Fruit fly (Drosophila melanogaster) whole organism, embryonic: Measurements from ENCODE around the gene CG6168.

Experiments used
- Atf6 ChIP-seq: fragments of 200-800 bp; sonication (Bioruptor generic); IDR thresholded peaks from 2 replicates; pipeline ENCODE4 v1.3.6; 2022; ENCODE audit warnings: missing biosample characterization, missing genetic modification characterization
- Awh ChIP-seq: fragments of 200-800 bp; sonication (Bioruptor generic); IDR thresholded peaks from 2 replicates; pipeline ENCODE4, ENCODE4 v1.3.6; 2022; ENCODE audit warnings: missing biosample characterization, missing genetic modification characterization
- B-H2 ChIP-seq: fragments of 200-800 bp; sonication (Bioruptor generic); optimal IDR thresholded peaks from 2 replicates; lab custom pipeline; 2018; ENCODE audit warnings: missing biosample characterization, mild to moderate bottlenecking, missing genetic modification characterization
- CG1024 ChIP-seq: fragments of 200-800 bp; sonication (Bioruptor generic); IDR thresholded peaks from 2 replicates; pipeline ENCODE4 v1.3.6; 2022; ENCODE audit warnings: missing biosample characterization, missing genetic modification characterization
- CG12391 ChIP-seq: fragments of 200-800 bp; sonication (Bioruptor generic); optimal IDR thresholded peaks from 3 replicates; lab custom pipeline; 2018; ENCODE audit warnings: missing biosample characterization, mild to moderate bottlenecking, missing genetic modification characterization, moderate library complexity
- CG14667 ChIP-seq: fragments of 200-800 bp; sonication (Bioruptor generic); IDR thresholded peaks from 2 replicates; pipeline ENCODE4 v1.3.6; 2022; ENCODE audit warnings: missing biosample characterization, missing genetic modification characterization
- CG15696 ChIP-seq: fragments of 200-800 bp; sonication (Bioruptor generic); optimal IDR thresholded peaks from 2 replicates; lab custom pipeline; 2019; ENCODE audit warnings: missing biosample characterization, mild to moderate bottlenecking, missing genetic modification characterization, moderate library complexity
- CG16813 ChIP-seq: fragments of 200-800 bp; sonication (Bioruptor generic); IDR thresholded peaks from 3 replicates; pipeline ENCODE4 v1.3.6; 2022; ENCODE audit warnings: missing biosample characterization, missing genetic modification characterization; ENCODE audit not compliant: partially characterized antibody
- CG17186 ChIP-seq: fragments of 200-800 bp; sonication (Bioruptor generic); optimal IDR thresholded peaks from 3 replicates; lab custom pipeline; 2017; ENCODE audit warnings: missing biosample characterization, missing genetic modification reagents, missing genetic modification characterization
- CG18476 ChIP-seq: fragments of 200-800 bp; sonication (Bioruptor generic); optimal IDR thresholded peaks from 2 replicates; lab custom pipeline; 2016; ENCODE audit warnings: missing biosample characterization, mild to moderate bottlenecking, missing genetic modification characterization
- CG6765 ChIP-seq: fragments of 200-800 bp; sonication (Bioruptor generic); optimal IDR thresholded peaks from 3 replicates; lab custom pipeline; 2017; ENCODE audit warnings: missing biosample characterization, mild to moderate bottlenecking, missing genetic modification characterization
- CG7745 ChIP-seq: fragments of 200-800 bp; sonication (Bioruptor generic); optimal IDR thresholded peaks from 2 replicates; lab custom pipeline; 2018; ENCODE audit warnings: missing biosample characterization, mild to moderate bottlenecking, missing genetic modification characterization, moderate library complexity
- CG7839 ChIP-seq: fragments of 200-800 bp; sonication (Bioruptor generic); optimal IDR thresholded peaks from 3 replicates; lab custom pipeline; 2018; ENCODE audit warnings: missing biosample characterization, mild to moderate bottlenecking, missing genetic modification characterization, moderate library complexity
- CG8089 ChIP-seq: fragments of 200-800 bp; sonication (Bioruptor generic); optimal IDR thresholded peaks from 3 replicates; lab custom pipeline; 2016; ENCODE audit warnings: missing biosample characterization, missing genetic modification characterization
- CG8944 ChIP-seq: fragments of 200-800 bp; sonication (Bioruptor generic); optimal IDR thresholded peaks from 3 replicates; lab custom pipeline; 2016; ENCODE audit warnings: missing biosample characterization, missing genetic modification characterization
- CG9609 ChIP-seq: fragments of 200-800 bp; sonication (Bioruptor generic); optimal IDR thresholded peaks from 3 replicates; lab custom pipeline; 2016; ENCODE audit warnings: missing biosample characterization, missing genetic modification characterization
- CG9932 ChIP-seq: fragments of 200-800 bp; sonication (Bioruptor generic); IDR thresholded peaks from 2 replicates; pipeline ENCODE4 v1.3.6; 2022; ENCODE audit warnings: missing biosample characterization, missing genetic modification characterization
- D19A ChIP-seq: fragments of 200-800 bp; optimal IDR thresholded peaks from 3 replicates; lab custom pipeline; 2019; ENCODE audit warnings: missing biosample characterization, mild to moderate bottlenecking, missing genetic modification characterization, moderate library complexity
- Dad ChIP-seq: fragments of 200-800 bp; sonication (Bioruptor generic); optimal IDR thresholded peaks from 3 replicates; lab custom pipeline; 2016; ENCODE audit warnings: missing biosample characterization, missing genetic modification characterization
- Deaf1 ChIP-seq: fragments of 200-800 bp; optimal IDR thresholded peaks from 3 replicates; lab custom pipeline; 2019; ENCODE audit warnings: missing biosample characterization, mild to moderate bottlenecking, missing genetic modification characterization, moderate library complexity
- Drgx ChIP-seq: fragments of 200-800 bp; sonication (Bioruptor generic); IDR thresholded peaks from 2 replicates; pipeline ENCODE4 v1.3.6; 2022; ENCODE audit warnings: missing biosample characterization, missing genetic modification characterization
- HLH3B ChIP-seq: fragments of 200-800 bp; sonication (Bioruptor generic); IDR thresholded peaks from 2 replicates; pipeline ENCODE4 v1.3.6; 2022; ENCODE audit warnings: missing biosample characterization, missing genetic modification characterization
- Hmx ChIP-seq: fragments of 200-800 bp; sonication (Bioruptor generic); optimal IDR thresholded peaks from 2 replicates; lab custom pipeline; 2016; ENCODE audit warnings: missing biosample characterization, missing genetic modification characterization
- Hr39 ChIP-seq: fragments of >200 bp; optimal IDR thresholded peaks from 2 replicates; lab custom pipeline; 2017
- MESR4 ChIP-seq: fragments of 200-800 bp; sonication (Bioruptor generic); optimal IDR thresholded peaks from 2 replicates; lab custom pipeline; 2018; ENCODE audit warnings: missing biosample characterization, mild to moderate bottlenecking, missing genetic modification characterization, moderate library complexity
- MTF-1 ChIP-seq: fragments of 200-800 bp; sonication (Bioruptor generic); optimal IDR thresholded peaks from 2 replicates; lab custom pipeline; 2018; ENCODE audit warnings: missing biosample characterization, mild to moderate bottlenecking, missing genetic modification characterization, borderline replicate concordance
- Med ChIP-seq: fragments of 200-800 bp; sonication (Bioruptor generic); peaks from one replicate; lab custom pipeline; 2016; ENCODE audit warnings: missing biosample characterization, missing genetic modification characterization, mild to moderate bottlenecking, inconsistent platforms, moderate library complexity
- Meics ChIP-seq: fragments of 200-800 bp; sonication (Bioruptor generic); optimal IDR thresholded peaks from 2 replicates; lab custom pipeline; 2017; ENCODE audit warnings: missing biosample characterization, mild to moderate bottlenecking, missing genetic modification characterization
- NK7.1 ChIP-seq: fragments of 200-800 bp; sonication (Bioruptor generic); optimal IDR thresholded peaks from 3 replicates; lab custom pipeline; 2016; ENCODE audit warnings: missing biosample characterization, missing genetic modification characterization
- Neu2 ChIP-seq: fragments of 200-800 bp; sonication (Bioruptor generic); optimal IDR thresholded peaks from 3 replicates; lab custom pipeline; 2016; ENCODE audit warnings: missing biosample characterization, missing genetic modification characterization, borderline replicate concordance
- Pdp1 ChIP-seq, 2 experiments: fragments of 200-800 bp; sonication (Bioruptor generic); optimal IDR thresholded peaks; 3 replicates each; lab custom pipeline; 2016; ENCODE audit warnings: missing biosample characterization in 2 of 2, missing genetic modification characterization in 2 of 2, mild to moderate bottlenecking in 1 of 2, moderate library complexity in 1 of 2
- Poxn ChIP-seq: fragments of 200-800 bp; sonication (Bioruptor generic); IDR thresholded peaks from 2 replicates; pipeline ENCODE4 v1.3.6; 2022; ENCODE audit warnings: missing biosample characterization, missing genetic modification characterization
- Stat92E ChIP-seq, 3 experiments: fragments of >200 bp in 2 of 3; fragments of 200-800 bp in 1 of 3; sonication (Bioruptor generic) in 1 of 3; optimal IDR thresholded peaks; 2 replicates each; lab custom pipeline; 2017 to 2019; ENCODE audit warnings: missing biosample characterization in 3 of 3, missing genetic modification characterization in 3 of 3, mild to moderate bottlenecking in 1 of 3, moderate library complexity in 1 of 3
- abd-A ChIP-seq: fragments of 200-800 bp; sonication (Bioruptor generic); optimal IDR thresholded peaks from 3 replicates; lab custom pipeline; 2019; ENCODE audit warnings: missing biosample characterization, mild to moderate bottlenecking, missing genetic modification characterization, moderate library complexity
- al ChIP-seq: fragments of 200-800 bp; sonication (Bioruptor generic); IDR thresholded peaks from 2 replicates; pipeline ENCODE4 v1.3.6; 2022; ENCODE audit warnings: missing biosample characterization, missing genetic modification characterization
- bab2 ChIP-seq: fragments of 200-800 bp; sonication (Bioruptor generic); optimal IDR thresholded peaks from 2 replicates; lab custom pipeline; 2016; ENCODE audit warnings: missing biosample characterization, missing genetic modification characterization
- en ChIP-seq: fragments of 200-800 bp; sonication (Bioruptor generic); optimal IDR thresholded peaks from 2 replicates; lab custom pipeline; 2016; ENCODE audit warnings: missing biosample characterization, missing genetic modification characterization
- gce ChIP-seq: fragments of 200-800 bp; sonication (Bioruptor generic); IDR thresholded peaks from 3 replicates; pipeline ENCODE4 v1.3.6; 2022; ENCODE audit warnings: missing biosample characterization, missing genetic modification characterization
- ham ChIP-seq: fragments of 200-800 bp; sonication (Bioruptor generic); IDR thresholded peaks from 2 replicates; pipeline ENCODE4 v1.3.6; 2022; ENCODE audit warnings: missing biosample characterization, missing genetic modification characterization
- nerfin-1 ChIP-seq: fragments of 200-800 bp; sonication (Bioruptor generic); optimal IDR thresholded peaks from 3 replicates; lab custom pipeline; 2019; ENCODE audit warnings: missing biosample characterization, mild to moderate bottlenecking, missing genetic modification characterization, moderate library complexity
- pb ChIP-seq: fragments of 200-800 bp; sonication (Bioruptor generic); optimal IDR thresholded peaks from 3 replicates; lab custom pipeline; 2016; ENCODE audit warnings: missing biosample characterization, missing genetic modification characterization
- pita ChIP-seq: fragments of 200-800 bp; sonication (Bioruptor generic); optimal IDR thresholded peaks from 2 replicates; lab custom pipeline; 2017; ENCODE audit warnings: missing biosample characterization, mild to moderate bottlenecking, missing genetic modification characterization
- scrt ChIP-seq: fragments of 200-800 bp; sonication (Bioruptor generic); optimal IDR thresholded peaks from 2 replicates; lab custom pipeline; 2018; ENCODE audit warnings: missing biosample characterization, mild to moderate bottlenecking, missing genetic modification characterization, moderate library complexity
- sima ChIP-seq: fragments of 200-800 bp; sonication (Bioruptor generic); optimal IDR thresholded peaks from 2 replicates; lab custom pipeline; 2016; ENCODE audit warnings: missing biosample characterization, missing genetic modification characterization
- sna ChIP-seq: fragments of 200-800 bp; sonication (Bioruptor generic); IDR thresholded peaks from 2 replicates; pipeline ENCODE4 v1.3.6; 2022; ENCODE audit warnings: missing biosample characterization, missing genetic modification characterization; ENCODE audit not compliant: partially characterized antibody
- sr ChIP-seq: fragments of 200-800 bp; sonication (Bioruptor generic); IDR thresholded peaks from 3 replicates; pipeline ENCODE4 v1.3.6; 2022; ENCODE audit warnings: missing biosample characterization, missing genetic modification characterization
- twi ChIP-seq: fragments of 200-800 bp; optimal IDR thresholded peaks from 2 replicates; lab custom pipeline; 2019; ENCODE audit warnings: missing biosample characterization, mild to moderate bottlenecking, missing genetic modification characterization, moderate library complexity
- unc-4 ChIP-seq: fragments of 200-800 bp; sonication (Bioruptor generic); IDR thresholded peaks from 2 replicates; pipeline ENCODE4 v1.3.6; 2022; ENCODE audit warnings: missing biosample characterization, missing genetic modification characterization; ENCODE audit not compliant: partially characterized antibody
- wor ChIP-seq: fragments of 200-800 bp; sonication (Bioruptor generic); IDR thresholded peaks from 2 replicates; pipeline ENCODE4 v1.3.6; 2022; ENCODE audit warnings: missing biosample characterization, missing genetic modification characterization
- zfh2 ChIP-seq: fragments of 200-800 bp; sonication (Bioruptor generic); optimal IDR thresholded peaks from 2 replicates; lab custom pipeline; 2016; ENCODE audit warnings: missing biosample characterization, missing genetic modification characterization

The CG6168 gene

dm6 chr3L:11318532-11319170 lies 2.9 kb downstream of the CG6168 start (continued):
- TF ChIP-seq CG6765 (GFP tag; lab: Kevin White, UChicago) (peak; percentile 48), gce (peak; percentile 92), Pdp1 (GFP tag; optimal IDR thresholded peaks at IDR 0.05; lab: Kevin White, UChicago) (peak; percentile 83 to 88), wor (GFP tag; lab: Robert Waterston, UW) (peak; percentile 71), HLH3B (peak; percentile 90), CG16813 (GFP tag; lab: Robert Waterston, UW) (no peak), CG12391 (tag; lab: Kevin White, UChicago) (peak; percentile 82), Dad (GFP tag; lab: Kevin White, UChicago) (peak; percentile 74), CG9932 (GFP tag; lab: Robert Waterston, UW) (peak; percentile 64), MTF-1 (GFP tag; lab: Kevin White, UChicago) (peak; percentile 81), Hmx (GFP tag; lab: Kevin White, UChicago) (no peak), sima (GFP tag; lab: Kevin White, UChicago) (peak; percentile 36), scrt (GFP tag; lab: Kevin White, UChicago) (peak; percentile 79), Drgx (GFP tag; lab: Robert Waterston, UW) (peak; percentile 72), abd-A (no peak), al (peak; percentile 76), twi (tag; lab: Kevin White, UChicago) (peak; percentile 74), pb (GFP tag; lab: Kevin White, UChicago) (peak; percentile 78), Deaf1 (tag; lab: Kevin White, UChicago) (peak; percentile 53), CG17186 (GFP tag; lab: Kevin White, UChicago) (peak; percentile 15), CG7745 (tag; lab: Kevin White, UChicago) (no peak), Neu2 (GFP tag; lab: Kevin White, UChicago) (peak; percentile 34), Atf6 (GFP tag; lab: Robert Waterston, UW) (peak; percentile 88), Awh (GFP tag; lab: Robert Waterston, UW) (peak; percentile 93), CG1024 (GFP tag; lab: Robert Waterston, UW) (peak; percentile 90), Hr39 (lab: Kevin White, UChicago) (no peak), sr (peak; percentile 85), CG8944 (peak; percentile 83), Poxn (GFP tag; lab: Robert Waterston, UW) (peak; percentile 54; the same call in 1 of the 2 replicates), CG9609 (GFP tag; lab: Kevin White, UChicago) (peak; percentile 78), Stat92E (GFP tag; optimal IDR thresholded peaks at IDR 0.05; lab: Kevin White, UChicago) (no peak), ham (GFP tag; lab: Robert Waterston, UW) (0 out of 2 replicates have a peak, but pooled peaks have one; percentile 11), bab2 (peak; percentile 86), D19A (tag; lab: Kevin White, UChicago) (peak; percentile 85), en (GFP tag; lab: Kevin White, UChicago) (peak; percentile 41), NK7.1 (GFP tag; lab: Kevin White, UChicago) (peak; percentile 70), Meics (GFP tag; lab: Kevin White, UChicago) (peak; percentile 84), B-H2 (GFP tag; lab: Kevin White, UChicago) (no peak), sna (GFP tag; lab: Robert Waterston, UW) (no peak), CG18476 (GFP tag; lab: Kevin White, UChicago) (peak; percentile 85), CG8089 (GFP tag; lab: Kevin White, UChicago) (peak; percentile 78), Med (GFP tag; lab: Kevin White, UChicago) (peak; percentile 98), MESR4 (peak; percentile 19), nerfin-1 (tag; lab: Kevin White, UChicago) (peak; percentile 82), CG7839 (tag; lab: Kevin White, UChicago) (peak; percentile 91), CG14667 (GFP tag; lab: Robert Waterston, UW) (peak; percentile 85), unc-4 (GFP tag; lab: Robert Waterston, UW) (no peak), CG15696 (tag; lab: Kevin White, UChicago) (peak; percentile 77), pita (GFP tag; lab: Kevin White, UChicago) (no peak), zfh2 (GFP tag; lab: Kevin White, UChicago) (peak; percentile 39)
